Worm (Caenorhabditis elegans): ENCODE measurements around the gene B0361.14.

DNA sequence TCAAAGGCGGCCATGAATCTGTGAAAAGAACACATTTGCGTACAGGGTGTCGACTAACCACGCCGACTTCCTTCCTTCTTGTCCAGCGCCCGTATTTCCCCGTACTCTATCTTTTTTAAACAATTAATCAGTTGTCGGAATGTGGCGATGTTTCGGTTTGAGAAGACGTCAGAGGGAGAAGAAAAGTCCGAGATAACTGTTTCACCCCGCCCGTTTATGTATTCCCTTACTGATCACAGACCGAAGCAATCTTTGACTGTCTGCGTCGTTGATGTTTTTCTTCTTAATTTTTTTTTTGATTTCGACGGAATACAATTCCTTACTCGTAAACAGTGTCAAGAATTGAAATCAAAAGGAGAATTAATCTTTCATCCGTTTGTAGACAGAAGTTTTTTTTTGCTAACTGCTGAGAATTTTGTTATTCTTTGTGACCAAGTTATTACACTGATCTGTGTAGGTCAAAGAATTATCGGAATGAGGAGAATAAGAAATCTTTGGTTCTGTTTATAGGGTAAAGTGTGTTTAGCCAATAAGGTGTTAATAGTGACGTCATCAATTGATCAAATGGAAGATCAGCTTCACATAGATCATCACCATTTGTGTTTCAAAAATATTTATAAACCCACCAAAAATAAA, 2.2 kb downstream of the B0361.14 start:
- TF ChIP-seq dpl-1 (GFP tag; optimal IDR thresholded peaks at IDR 0.05) = no peak
- no peak for TF ChIP-seq aly-2 (tag; optimal IDR thresholded peaks at IDR 0.05)
- TF ChIP-seq egl-27 (tag; optimal IDR thresholded peaks at IDR 0.05) = no peak

All from whole organism, L1 larva.